Fruit fly (Drosophila melanogaster) whole organism, larva: ENCODE results near the gene CG9727.

ENCODE experiments used
- noc ChIP-seq: fragments of 200-800 bp; sonication (Bioruptor generic); optimal IDR thresholded peaks from 3 replicates; lab custom pipeline; 2019; ENCODE audit warnings: missing biosample characterization, mild to moderate bottlenecking, missing genetic modification characterization, moderate library complexity

Gene CG9727

DNA sequence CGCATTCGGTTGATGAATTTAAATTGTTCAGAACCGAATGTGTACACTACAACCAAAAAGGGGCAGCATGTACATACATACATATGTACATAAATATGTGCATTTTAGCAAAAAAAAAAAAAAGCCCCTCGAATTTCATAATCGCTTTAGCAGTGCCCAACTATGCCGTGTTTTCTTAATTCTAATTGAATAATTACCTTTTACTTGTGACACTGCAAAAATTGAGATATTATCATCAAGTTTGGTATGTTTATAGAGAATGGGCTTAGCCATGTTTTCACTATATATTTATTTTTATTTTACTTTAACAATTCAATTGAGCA is 55.0 kb downstream of the CG9727 start:
- TF ChIP-seq noc: no peak

DNA sequence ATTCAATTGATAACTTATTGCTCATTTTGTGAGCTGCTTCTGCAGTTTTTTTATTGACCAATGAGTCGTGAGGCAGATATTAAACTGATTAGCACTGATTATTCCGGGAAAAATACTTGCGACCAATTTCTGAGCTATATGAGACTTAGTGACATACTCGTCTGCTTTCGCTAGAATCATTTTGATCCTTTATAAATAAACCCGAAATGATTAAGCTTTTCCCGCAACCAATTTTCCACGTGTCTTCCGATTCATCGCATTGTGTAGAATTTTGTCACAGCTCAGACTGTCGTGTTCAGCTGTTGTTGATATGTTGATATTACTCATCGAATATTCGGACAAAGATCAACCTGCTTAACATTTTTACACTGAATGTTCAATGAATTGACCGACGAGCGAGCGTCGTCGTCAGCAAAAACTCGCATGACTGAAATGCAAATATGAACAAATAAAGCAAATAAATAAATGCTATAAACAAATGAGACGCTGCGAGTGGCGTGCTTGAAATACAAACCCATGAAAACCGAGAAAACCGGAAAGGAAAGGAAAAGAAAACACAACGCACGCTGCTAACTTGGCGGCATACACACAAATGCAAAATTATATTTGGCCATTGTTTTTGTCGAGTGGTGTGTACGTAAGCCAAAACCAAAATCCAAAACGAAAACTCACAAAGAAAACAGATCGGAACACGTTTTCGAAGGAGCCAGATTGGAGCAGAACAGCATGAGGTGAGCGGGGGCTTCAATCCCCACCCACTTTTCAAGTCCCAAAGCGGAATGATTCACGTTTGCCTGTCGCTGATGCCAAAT is 55.6 kb downstream of the CG9727 start:
- TF ChIP-seq noc: no peak
